Worm (Caenorhabditis elegans): ENCODE data around the gene mrp-7.
A peak's percentile ranks its signal among the peaks of the same experiment; 100 is the strongest.

mrp-7 gene

DNA sequence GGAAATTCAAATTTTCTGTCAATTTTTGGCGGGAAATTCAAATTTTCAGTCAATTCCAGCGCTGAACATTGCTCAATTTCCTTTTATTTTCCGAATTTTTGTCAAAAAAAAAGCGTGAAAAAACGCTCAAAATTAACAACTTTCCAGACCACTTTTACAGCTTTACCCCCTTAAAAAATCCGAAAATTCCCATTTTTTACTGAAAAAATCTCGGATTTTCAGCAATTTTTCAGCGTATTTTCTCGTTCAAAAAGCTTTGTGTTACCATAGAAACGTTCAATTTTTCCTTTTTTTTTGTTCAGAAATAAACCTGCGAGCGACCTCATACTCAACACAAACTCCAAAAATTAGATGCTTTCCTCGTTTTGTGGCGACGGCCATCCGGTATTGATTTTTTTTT lies at the start of gene mrp-7:
mrp-7 (plus strand) TSS at position 301 of the 400 bp plus-strand sequence.
- TF ChIP-seq dao-5 (tag; optimal IDR thresholded peaks at IDR 0.05) = no peak
- no peak for TF ChIP-seq him-1 (tag; optimal IDR thresholded peaks at IDR 0.05)
- no peak for TF ChIP-seq W03F9.2 (tag; optimal IDR thresholded peaks at IDR 0.05)

DNA sequence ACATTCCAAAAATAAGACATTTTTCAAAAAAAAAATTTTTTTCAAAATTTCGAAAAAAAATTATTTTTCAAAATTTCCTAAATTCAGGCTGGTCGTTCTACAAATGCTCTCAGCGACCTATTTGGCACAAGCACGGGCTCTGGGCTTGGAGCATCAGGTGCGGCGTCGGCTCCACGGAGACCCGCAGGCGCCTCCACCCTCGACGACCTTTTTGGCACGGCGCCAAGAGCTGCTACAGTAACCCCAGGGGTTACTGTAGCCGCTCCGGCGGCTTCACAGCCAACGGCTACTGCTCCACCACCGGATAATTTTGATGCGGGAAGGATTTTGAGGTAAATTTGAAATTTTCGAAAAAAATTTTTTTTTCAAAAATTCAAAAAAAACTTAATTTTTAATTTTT lies 48.9 kb upstream of the mrp-7 start:
- no peak for TF ChIP-seq him-1 (tag; optimal IDR thresholded peaks at IDR 0.05)
- no peak for TF ChIP-seq W03F9.2 (tag; optimal IDR thresholded peaks at IDR 0.05)
- TF ChIP-seq dao-5 (tag; optimal IDR thresholded peaks at IDR 0.05) = no peak

- TF ChIP-seq W03F9.2 (tag; optimal IDR thresholded peaks at IDR 0.05) = no peak
- TF ChIP-seq dao-5 (tag; optimal IDR thresholded peaks at IDR 0.05) = no peak
- TF ChIP-seq him-1 (tag; optimal IDR thresholded peaks at IDR 0.05) = no peak
These were observed 45.1 kb upstream of the mrp-7 start for ce11 chrV:19629544-19629943.

DNA sequence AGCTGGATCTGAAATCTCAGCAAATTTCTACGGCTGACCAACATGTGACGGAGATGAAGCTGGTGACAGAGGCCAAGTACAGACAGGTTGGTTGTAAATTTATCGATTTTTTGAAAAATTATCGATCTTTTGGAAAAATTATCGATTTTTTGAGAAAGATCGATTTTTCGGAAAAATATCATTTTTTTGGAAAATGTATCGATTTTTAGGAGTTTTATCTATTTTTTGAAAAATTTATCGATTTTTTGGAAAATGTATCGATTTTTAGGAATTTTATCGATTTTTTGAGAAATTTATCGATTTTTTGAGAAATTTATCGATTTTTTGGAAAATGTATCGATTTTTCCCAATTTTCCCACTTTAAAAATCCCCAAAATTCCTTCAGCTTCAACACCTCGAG lies 44.7 kb upstream of the mrp-7 start:
- no peak for TF ChIP-seq dao-5 (tag; optimal IDR thresholded peaks at IDR 0.05)

ce11 chrV:19630569-19630968 lies 44.1 kb upstream of the mrp-7 start:
- TF ChIP-seq dao-5 (tag; optimal IDR thresholded peaks at IDR 0.05) (no peak), him-1 (tag; optimal IDR thresholded peaks at IDR 0.05) (no peak), W03F9.2 (tag; optimal IDR thresholded peaks at IDR 0.05) (no peak)

DNA sequence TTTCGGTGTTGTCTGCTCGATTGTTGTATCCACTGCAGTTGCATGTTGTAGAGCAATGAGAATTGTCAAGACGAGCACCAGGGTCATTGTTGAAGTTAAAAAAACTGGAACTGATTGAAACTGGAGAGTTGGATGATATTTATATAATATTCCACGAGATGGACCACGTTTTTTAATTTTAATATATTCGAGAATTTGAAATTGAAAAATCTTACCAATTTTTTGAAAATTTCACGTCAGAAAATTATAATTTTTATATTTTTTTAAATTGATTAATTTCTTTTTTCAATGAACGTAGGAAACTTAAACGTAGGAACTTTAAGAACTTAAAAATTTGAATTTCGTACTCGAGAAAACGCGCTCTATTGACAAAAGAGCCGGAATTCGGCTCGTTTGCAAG lies 42.1 kb upstream of the mrp-7 start, which contains the start of gene Y43F8C.5:
Y43F8C.5 (minus strand) TSS at position 101 of the 400 bp plus-strand sequence.
- no peak for TF ChIP-seq him-1 (tag; optimal IDR thresholded peaks at IDR 0.05)
- no peak for TF ChIP-seq W03F9.2 (tag; optimal IDR thresholded peaks at IDR 0.05)
- TF ChIP-seq dao-5 (tag; optimal IDR thresholded peaks at IDR 0.05) = no peak

- TF ChIP-seq him-1 (tag; optimal IDR thresholded peaks at IDR 0.05) (no peak), dao-5 (tag; optimal IDR thresholded peaks at IDR 0.05) (no peak), W03F9.2 (tag; optimal IDR thresholded peaks at IDR 0.05) (no peak)
These were observed 41.7 kb upstream of the mrp-7 start for ce11 chrV:19632948-19633347.

ce11 chrV:19634197-19634596 lies 40.4 kb upstream of the mrp-7 start:
- TF ChIP-seq him-1 (tag; optimal IDR thresholded peaks at IDR 0.05) (no peak), W03F9.2 (tag; optimal IDR thresholded peaks at IDR 0.05) (no peak), dao-5 (tag; optimal IDR thresholded peaks at IDR 0.05) (no peak)

ce11 chrV:19636194-19636584 lies 38.5 kb upstream of the mrp-7 start:
- TF ChIP-seq him-1 (tag; optimal IDR thresholded peaks at IDR 0.05) = no peak
- no peak for TF ChIP-seq dao-5 (tag; optimal IDR thresholded peaks at IDR 0.05)
- TF ChIP-seq W03F9.2 (tag; optimal IDR thresholded peaks at IDR 0.05) = no peak

DNA sequence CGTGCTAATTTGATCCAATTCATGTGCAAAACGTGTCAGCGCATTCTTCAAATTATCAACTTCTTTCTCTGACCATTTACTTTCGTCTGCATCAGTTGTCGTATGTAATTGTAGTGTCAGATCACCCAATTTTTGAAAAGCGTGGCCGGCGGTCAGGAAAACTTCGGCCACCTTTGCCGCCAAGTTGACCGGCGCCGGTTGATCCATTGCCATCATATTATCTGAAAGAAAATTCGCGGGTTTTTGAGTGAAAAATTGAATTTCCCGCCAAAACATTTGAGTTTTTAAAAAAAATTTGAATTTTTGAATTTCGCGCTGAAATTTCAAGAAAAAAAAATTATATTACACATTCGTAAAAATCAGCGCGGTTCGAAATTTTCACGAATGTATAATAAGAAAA lies 36.8 kb upstream of the mrp-7 start:
- TF ChIP-seq him-1 (tag; optimal IDR thresholded peaks at IDR 0.05) (no peak), W03F9.2 (tag; optimal IDR thresholded peaks at IDR 0.05) (no peak), dao-5 (tag; optimal IDR thresholded peaks at IDR 0.05) (no peak)

DNA sequence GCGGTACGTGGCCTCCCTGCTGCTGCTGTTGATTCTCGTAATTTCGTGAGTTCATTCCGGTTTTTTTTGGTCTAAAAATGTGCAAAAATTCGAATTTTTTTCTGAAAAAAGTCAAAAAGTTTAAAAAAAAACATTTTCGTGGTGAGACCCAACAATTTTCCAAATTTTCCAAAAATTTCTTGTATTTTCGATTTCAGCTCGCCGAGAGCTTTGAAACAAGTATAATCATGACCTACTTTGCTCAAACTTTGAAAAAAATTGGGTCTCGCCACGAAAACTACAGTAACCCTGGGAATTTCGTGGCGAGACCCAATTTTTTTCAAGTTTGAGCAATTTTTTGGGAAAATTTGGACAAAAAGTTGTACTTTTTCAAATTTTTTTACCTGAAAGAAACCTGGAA lies 33.8 kb upstream of the mrp-7 start, which contains the start of gene Y43F8C.6:
Y43F8C.6 (minus strand) TSS at position 101 of the 400 bp plus-strand sequence.
- no peak for TF ChIP-seq him-1 (tag; optimal IDR thresholded peaks at IDR 0.05)
- no peak for TF ChIP-seq dao-5 (tag; optimal IDR thresholded peaks at IDR 0.05)
- no peak for TF ChIP-seq W03F9.2 (tag; optimal IDR thresholded peaks at IDR 0.05)

ce11 chrV:19643015-19643414 lies 31.6 kb upstream of the mrp-7 start:
- peak; percentile 82 for TF ChIP-seq dao-5 (tag; optimal IDR thresholded peaks at IDR 0.05)
- peak; percentile 49 for TF ChIP-seq W03F9.2 (tag; optimal IDR thresholded peaks at IDR 0.05)
- peak; percentile 79 for TF ChIP-seq him-1 (tag; optimal IDR thresholded peaks at IDR 0.05)

- TF ChIP-seq W03F9.2 (tag; optimal IDR thresholded peaks at IDR 0.05) = peak; percentile 26
- TF ChIP-seq dao-5 (tag; optimal IDR thresholded peaks at IDR 0.05) = no peak
These were observed 30.7 kb upstream of the mrp-7 start, which contains the start of the genes Y43F8C.7 and mrps-28 for ce11 chrV:19643903-19644302. Y43F8C.7 (minus strand) TSS chrV:19644030. mrps-28 (plus strand) TSS chrV:19644239.

ce11 chrV:19645572-19646155 lies 29.0 kb upstream of the mrp-7 start, which contains the start of gene Y43F8C.9:
Y43F8C.9 (plus strand) TSS chrV:19646105.
- TF ChIP-seq W03F9.2 (tag; optimal IDR thresholded peaks at IDR 0.05) = no peak
- TF ChIP-seq dao-5 (tag; optimal IDR thresholded peaks at IDR 0.05) = no peak
- TF ChIP-seq him-1 (tag; optimal IDR thresholded peaks at IDR 0.05) = no peak

DNA sequence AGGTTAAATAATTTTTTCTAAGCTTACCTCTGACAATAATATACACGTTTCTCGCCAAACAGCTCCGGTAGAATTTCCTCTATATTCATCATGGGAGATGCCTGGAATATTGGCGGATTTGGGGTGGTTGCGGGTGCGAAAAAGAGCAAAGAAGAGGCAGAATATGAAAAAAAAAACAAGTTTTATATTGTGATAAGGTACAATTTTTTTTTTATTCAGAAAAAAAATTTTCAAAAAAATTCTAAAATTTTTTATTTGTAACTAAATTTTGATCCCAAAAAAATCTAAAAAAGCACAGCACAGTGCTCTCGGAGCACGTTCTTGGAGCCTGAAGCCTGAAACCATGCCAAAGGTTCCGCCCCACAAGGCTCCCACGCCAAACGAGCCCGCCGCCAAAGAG lies 19.5 kb upstream of the mrp-7 start, which contains the start of gene dmd-3:
dmd-3 (minus strand) TSS at position 101 of the 400 bp plus-strand sequence.
- TF ChIP-seq W03F9.2 (tag; optimal IDR thresholded peaks at IDR 0.05) (no peak), dao-5 (tag; optimal IDR thresholded peaks at IDR 0.05) (no peak), him-1 (tag; optimal IDR thresholded peaks at IDR 0.05) (no peak)
